Worm (Caenorhabditis elegans): ENCODE data around the gene bath-33.

DNA sequence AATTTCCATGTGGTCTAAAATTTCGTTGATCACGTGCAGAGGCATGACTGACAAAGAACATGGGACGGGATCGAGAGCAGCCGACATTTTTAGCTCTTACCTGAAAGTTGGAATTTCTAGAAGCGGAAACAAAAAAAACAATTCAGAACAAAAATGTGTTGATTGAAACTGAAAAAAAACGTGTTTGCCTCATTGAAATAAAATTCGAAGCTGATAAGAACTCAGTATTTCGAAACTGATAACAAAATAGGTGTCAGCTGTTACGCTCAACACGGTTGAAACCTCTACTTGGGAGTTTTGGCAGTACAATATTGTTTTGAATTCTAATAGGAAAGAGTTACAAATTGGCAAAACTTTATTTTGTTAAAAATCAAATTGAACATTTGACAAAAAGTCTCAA is 2.9 kb upstream of the bath-33 start:
- TF ChIP-seq ztf-29 (GFP tag; IDR thresholded peaks at IDR 0.05) = no peak
- TF ChIP-seq T22C8.4 (GFP tag; IDR thresholded peaks at IDR 0.05) = no peak

Data from whole organism, midembryonic.